Fruit fly (Drosophila melanogaster) whole organism, prepupa: Measurements from ENCODE around the gene CG33124.
A peak's percentile ranks its signal among the peaks of the same experiment; 100 is the strongest.

Experiments used
- CG1621 ChIP-seq: fragments of 200-800 bp; sonication (Bioruptor generic); optimal IDR thresholded peaks from 3 replicates; lab custom pipeline; 2018; ENCODE audit warnings: missing biosample characterization, mild to moderate bottlenecking, missing genetic modification characterization
- CG6792 ChIP-seq: fragments of 200-800 bp; sonication (Bioruptor generic); optimal IDR thresholded peaks from 3 replicates; lab custom pipeline; 2016; ENCODE audit warnings: missing biosample characterization, missing genetic modification characterization

DNA sequence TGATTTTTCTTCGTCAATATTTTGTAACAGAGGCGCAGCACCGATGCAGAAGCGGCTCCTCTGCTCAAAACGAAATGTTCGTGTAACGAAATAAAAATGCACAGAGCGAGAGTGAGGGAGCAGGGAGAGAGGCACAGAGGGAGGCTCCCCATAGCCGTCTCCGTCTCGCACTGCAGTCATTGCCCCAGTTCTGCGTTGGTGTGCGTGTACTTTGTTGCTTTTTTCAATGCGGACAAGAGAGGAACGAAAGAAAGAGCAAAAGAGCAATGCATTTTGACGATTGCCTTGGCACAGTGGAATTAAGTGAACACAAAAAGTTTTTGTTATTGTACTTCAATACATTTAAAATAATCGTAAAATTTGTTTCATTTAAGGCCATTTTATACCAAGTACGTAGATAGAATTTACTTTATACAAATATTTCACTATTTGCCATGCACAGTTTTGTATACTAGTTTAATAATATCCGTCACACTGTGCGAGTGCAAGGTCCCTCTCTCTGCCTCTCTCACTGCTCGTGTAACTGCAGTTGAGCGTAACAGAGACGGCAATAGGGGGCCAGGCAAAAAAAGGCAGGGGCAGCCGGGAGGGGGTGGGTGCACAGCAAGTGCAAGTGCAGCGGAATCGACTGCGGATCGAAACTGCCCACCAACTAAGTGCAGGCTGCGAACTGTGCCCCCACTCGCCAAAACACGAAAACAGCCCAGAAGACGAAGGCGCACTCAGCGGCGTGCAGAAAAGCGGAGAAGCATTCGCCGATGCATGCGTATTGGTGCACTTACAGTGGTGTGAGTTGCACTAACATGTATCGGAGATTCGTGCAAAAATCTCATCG, 6.7 kb downstream of the CG33124 start:
- TF ChIP-seq CG1621 (peak; percentile 99), CG6792 (peak; percentile 100)
